Worm (Caenorhabditis elegans): Measurements from ENCODE around the gene srh-7.

DNA sequence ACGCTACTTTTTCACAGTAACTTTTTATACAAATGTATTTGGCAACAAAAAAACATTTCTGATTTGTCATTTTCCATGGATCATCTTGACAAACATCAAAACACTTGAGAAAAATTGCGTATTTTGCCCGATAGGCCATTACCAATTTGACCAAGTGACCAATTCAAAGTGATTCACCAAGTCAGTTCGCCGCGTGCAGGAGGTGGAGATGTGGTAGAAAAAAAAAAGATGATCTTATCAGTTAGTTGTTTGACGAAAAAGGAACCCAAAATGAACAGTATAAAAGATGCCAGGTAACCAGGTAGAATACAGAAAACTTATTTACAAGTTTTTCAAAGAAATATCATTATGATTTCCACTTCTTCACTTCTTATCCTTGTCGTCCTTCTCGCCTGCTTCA, 19.0 kb upstream of the srh-7 start, which contains the start of gene nlp-27:
- TF ChIP-seq nhr-237 (tag; optimal IDR thresholded peaks at IDR 0.05) (no peak), mab-5 (tag; optimal IDR thresholded peaks at IDR 0.05) (no peak), elt-3 (tag; optimal IDR thresholded peaks at IDR 0.05) (no peak), ceh-83 (GFP tag; optimal IDR thresholded peaks at IDR 0.05) (no peak), unc-62 (GFP tag; optimal IDR thresholded peaks at IDR 0.05) (no peak), ztf-11 (tag; optimal IDR thresholded peaks at IDR 0.05) (no peak), snpc-4 (tag; optimal IDR thresholded peaks at IDR 0.05) (no peak), unc-120 (tag; optimal IDR thresholded peaks at IDR 0.05; ENCODE audit: poor library complexity, severe bottlenecking) (no peak), lin-13 (tag; optimal IDR thresholded peaks at IDR 0.05) (no peak)
